Worm (Caenorhabditis elegans): ENCODE measurements around the gene egrh-2.

egrh-2 gene

ce11 chrIV:991181-991642, 960 bp upstream of the egrh-2 start (continued):
- TF ChIP-seq F10E7.11 (tag; optimal IDR thresholded peaks at IDR 0.05) (no peak), hmg-20 (GFP tag; IDR thresholded peaks at IDR 0.05) (peak; percentile 63; the same call in 1 of the 2 replicates), gei-17 (GFP tag; optimal IDR thresholded peaks at IDR 0.05) (no peak), hlh-12 (tag; optimal IDR thresholded peaks at IDR 0.05) (peak; percentile 6), C17E4.6 (GFP tag; IDR thresholded peaks at IDR 0.05) (peak; percentile 84), nfya-2 (GFP tag; IDR thresholded peaks at IDR 0.05) (peak; percentile 19; the same call in 1 of the 2 replicates), nfya-1 (tag; optimal IDR thresholded peaks at IDR 0.05; ENCODE audit: borderline replicate concordance, insufficient read depth) (no peak), Y95B8A.8 (GFP tag; IDR thresholded peaks at IDR 0.05) (peak; percentile 87)

- no peak for TF ChIP-seq ZK185.1 (tag; optimal IDR thresholded peaks at IDR 0.05; ENCODE audit: poor library complexity, severe bottlenecking)
- no peak for TF ChIP-seq rcor-1 (GFP tag; IDR thresholded peaks at IDR 0.05)
- TF ChIP-seq Y79H2A.3 (GFP tag; conservative IDR thresholded peaks at IDR 0.05), result no peak
- no peak for TF ChIP-seq atf-7 (tag; optimal IDR thresholded peaks at IDR 0.05)
- TF ChIP-seq snpc-1.1 (tag; optimal IDR thresholded peaks at IDR 0.05; ENCODE audit: insufficient read depth), result no peak
- TF ChIP-seq B0336.3 (GFP tag; IDR thresholded peaks at IDR 0.05), result no peak
- TF ChIP-seq egrh-3 (GFP tag; IDR thresholded peaks at IDR 0.05), result no peak
- no peak for TF ChIP-seq F57C9.4 (tag; optimal IDR thresholded peaks at IDR 0.05)
Observed at ce11 chrIV:983558-983957, 6.7 kb downstream of the egrh-2 start.

- no peak for TF ChIP-seq B0261.1 (tag; optimal IDR thresholded peaks at IDR 0.05)
- no peak for TF ChIP-seq lir-1 (GFP tag; conservative IDR thresholded peaks at IDR 0.05)
- TF ChIP-seq zfh-2 (GFP tag; conservative IDR thresholded peaks at IDR 0.05), result 0 out of 2 replicates have a peak, but pooled peaks have one; percentile 0
- no peak for TF ChIP-seq attf-6 (GFP tag; IDR thresholded peaks at IDR 0.05)
- no peak for TF ChIP-seq nhr-120 (GFP tag; IDR thresholded peaks at IDR 0.05)
- no peak for TF ChIP-seq nfya-2 (GFP tag; IDR thresholded peaks at IDR 0.05)
- no peak for TF ChIP-seq B0035.1 (tag; optimal IDR thresholded peaks at IDR 0.05)
- no peak for TF ChIP-seq B0019.2 (GFP tag; conservative IDR thresholded peaks at IDR 0.05)
Observed at ce11 chrIV:976372-976771, 13.9 kb downstream of the egrh-2 start.

- no peak for TF ChIP-seq hmg-20 (GFP tag; IDR thresholded peaks at IDR 0.05)
- no peak for TF ChIP-seq athp-1 (tag; optimal IDR thresholded peaks at IDR 0.05)
- TF ChIP-seq F57A8.1 (GFP tag; optimal IDR thresholded peaks at IDR 0.05), result no peak
- TF ChIP-seq madf-6 (GFP tag; IDR thresholded peaks at IDR 0.05), result no peak
- no peak for TF ChIP-seq akir-1 (GFP tag; optimal IDR thresholded peaks at IDR 0.05)
- no peak for TF ChIP-seq ccch-3 (GFP tag; optimal IDR thresholded peaks at IDR 0.05)
- TF ChIP-seq ztf-3 (GFP tag; optimal IDR thresholded peaks at IDR 0.05), result no peak
- TF ChIP-seq Y53G8AR.9 (GFP tag; conservative IDR thresholded peaks at IDR 0.05), result no peak
- no peak for TF ChIP-seq F37B4.10 (GFP tag; IDR thresholded peaks at IDR 0.05)
- no peak for TF ChIP-seq dpff-1 (tag; optimal IDR thresholded peaks at IDR 0.05)
- TF ChIP-seq ztf-26 (tag; optimal IDR thresholded peaks at IDR 0.05), result no peak
- no peak for TF ChIP-seq egrh-3 (GFP tag; IDR thresholded peaks at IDR 0.05)
- no peak for TF ChIP-seq ceh-91 (GFP tag; IDR thresholded peaks at IDR 0.05)
Observed at ce11 chrIV:972811-973428, 17.3 kb downstream of the egrh-2 start.
